Worm (Caenorhabditis elegans) whole organism, dauer: ENCODE data around the gene wdfy-2.

ENCODE experiments used
- unc-62 ChIP-seq: sonication (generic microtip); optimal IDR thresholded peaks from 2 replicates; lab custom pipeline; 2017; ENCODE audit warnings: missing biosample characterization, missing genetic modification reagents, missing genetic modification characterization

The wdfy-2 gene

ce11 chrII:9356723-9357122, 37.1 kb downstream of the wdfy-2 start:
- TF ChIP-seq unc-62 (GFP tag; lab: Kevin White, UChicago) = no peak

DNA sequence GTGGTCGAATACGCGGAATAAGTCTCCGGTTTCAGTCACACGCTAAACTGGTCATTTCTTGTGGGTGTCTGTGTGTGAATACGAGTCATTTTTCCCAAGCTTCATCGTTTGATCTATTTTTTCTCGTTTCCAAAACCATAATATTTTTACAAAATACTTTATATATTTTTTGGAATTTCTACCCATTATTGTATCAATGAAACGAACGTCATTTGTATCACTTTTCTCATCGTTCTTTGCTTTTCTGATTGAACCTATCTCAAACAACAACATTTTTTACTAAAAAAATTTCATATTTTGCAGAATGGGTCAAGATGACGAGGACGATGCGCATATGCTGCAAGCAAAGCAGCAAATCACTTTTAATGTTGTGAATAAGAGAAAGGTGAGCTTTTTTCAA, 38.6 kb downstream of the wdfy-2 start, which contains the start of gene mel-11:
mel-11 (plus strand) TSS at position 301 of the 400 bp plus-strand sequence.
- TF ChIP-seq unc-62 (GFP tag; lab: Kevin White, UChicago) = no peak

DNA sequence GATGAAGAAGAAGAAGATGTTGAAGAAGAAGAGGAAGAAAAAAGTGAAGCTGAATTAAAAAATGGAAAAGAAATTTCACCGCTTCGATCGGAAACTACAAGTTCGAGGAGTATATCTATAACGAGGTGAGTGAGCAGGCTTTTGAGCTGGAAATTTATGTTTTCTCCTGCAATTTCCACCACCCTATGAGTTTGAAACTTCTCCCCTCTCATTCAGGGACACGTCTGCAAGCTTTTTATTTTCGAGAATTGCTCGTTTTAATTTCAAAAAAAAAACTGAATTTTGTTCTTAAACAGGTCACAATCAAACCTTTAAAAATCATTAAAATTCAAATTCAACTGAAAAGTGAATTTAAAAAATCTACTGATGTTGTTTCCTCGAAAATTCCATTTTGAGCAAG, 42.6 kb downstream of the wdfy-2 start:
- no peak for TF ChIP-seq unc-62 (GFP tag; lab: Kevin White, UChicago)

DNA sequence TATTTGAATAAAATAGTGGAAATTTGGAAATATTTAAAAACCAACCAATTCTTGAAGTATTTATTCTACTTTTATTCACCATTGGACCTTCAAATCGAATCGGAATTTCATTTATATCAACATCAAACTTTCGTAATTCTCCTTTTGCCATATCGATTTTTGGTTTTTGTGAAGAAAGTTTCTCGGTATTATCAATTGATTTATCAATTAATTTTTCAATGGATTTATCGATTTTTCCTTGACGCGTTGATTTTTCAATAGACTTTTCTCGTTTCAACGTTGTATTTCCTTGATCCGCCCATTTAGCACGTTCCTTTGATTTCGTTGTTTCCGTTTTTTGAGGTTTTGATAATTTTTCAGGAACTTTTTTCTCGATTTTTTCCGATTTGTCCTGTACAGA, 49.7 kb downstream of the wdfy-2 start:
- no peak for TF ChIP-seq unc-62 (GFP tag; lab: Kevin White, UChicago)
